Worm (Caenorhabditis elegans): ENCODE data around the gene R03G8.1.
A peak's percentile ranks its signal among the peaks of the same experiment; 100 is the strongest.

R03G8.1 gene

DNA sequence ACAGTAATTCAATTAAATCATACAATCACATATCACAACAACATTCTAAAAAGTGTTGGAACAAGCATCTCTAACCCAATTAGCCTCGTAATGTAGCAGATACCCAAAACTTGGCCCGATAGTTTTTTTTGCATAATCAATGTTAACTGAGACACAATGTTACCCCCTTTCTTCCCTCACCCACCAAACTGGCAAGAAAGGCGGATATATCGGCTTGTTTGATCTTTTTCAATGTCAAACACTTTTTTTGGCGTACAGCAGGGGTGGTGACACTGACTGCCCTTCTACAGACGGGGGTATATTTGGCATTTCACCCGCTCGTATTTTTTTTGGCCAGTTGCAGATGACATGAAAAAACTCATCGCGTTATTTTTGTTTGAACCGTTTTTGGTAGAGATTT lies 25.6 kb downstream of the R03G8.1 start:
- TF ChIP-seq B0310.2 (tag; optimal IDR thresholded peaks at IDR 0.05) (no peak), sea-1 (GFP tag; conservative IDR thresholded peaks at IDR 0.05) (no peak), tbx-37 (GFP tag; conservative IDR thresholded peaks at IDR 0.05) (no peak), aly-1 (tag; optimal IDR thresholded peaks at IDR 0.05) (no peak), ceh-13 (GFP tag; optimal IDR thresholded peaks at IDR 0.05) (no peak)

DNA sequence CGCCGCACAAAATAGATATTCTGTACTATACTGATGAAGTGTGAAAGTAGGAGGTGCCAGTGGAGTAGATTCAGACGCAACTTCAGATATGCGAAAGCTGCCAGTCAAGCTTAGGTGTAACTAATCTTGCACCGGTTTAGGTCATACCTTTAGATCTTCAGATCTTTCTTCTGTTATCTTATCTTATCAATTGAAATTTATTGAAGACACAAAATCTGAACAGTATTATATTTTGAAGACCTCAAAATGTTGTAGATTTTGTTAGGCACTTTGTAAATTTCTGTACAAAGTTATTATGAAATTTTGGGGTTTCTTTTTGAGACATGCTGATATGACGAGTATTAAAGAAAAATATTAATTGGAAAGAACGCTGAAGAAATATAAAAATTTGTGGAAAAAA lies 28.3 kb downstream of the R03G8.1 start:
- TF ChIP-seq scrt-1 (GFP tag; IDR thresholded peaks at IDR 0.05) = no peak
- no peak for TF ChIP-seq ceh-36 (tag; optimal IDR thresholded peaks at IDR 0.05)
- TF ChIP-seq ceh-13 (GFP tag; optimal IDR thresholded peaks at IDR 0.05) = no peak
- no peak for TF ChIP-seq pes-1 (GFP tag; IDR thresholded peaks at IDR 0.05)
- no peak for TF ChIP-seq flt-1 (GFP tag; IDR thresholded peaks at IDR 0.05)
- no peak for TF ChIP-seq sea-1 (GFP tag; conservative IDR thresholded peaks at IDR 0.05)
- no peak for TF ChIP-seq ama-1 (optimal IDR thresholded peaks at IDR 0.05)
- no peak for TF ChIP-seq tbx-37 (GFP tag; conservative IDR thresholded peaks at IDR 0.05)

DNA sequence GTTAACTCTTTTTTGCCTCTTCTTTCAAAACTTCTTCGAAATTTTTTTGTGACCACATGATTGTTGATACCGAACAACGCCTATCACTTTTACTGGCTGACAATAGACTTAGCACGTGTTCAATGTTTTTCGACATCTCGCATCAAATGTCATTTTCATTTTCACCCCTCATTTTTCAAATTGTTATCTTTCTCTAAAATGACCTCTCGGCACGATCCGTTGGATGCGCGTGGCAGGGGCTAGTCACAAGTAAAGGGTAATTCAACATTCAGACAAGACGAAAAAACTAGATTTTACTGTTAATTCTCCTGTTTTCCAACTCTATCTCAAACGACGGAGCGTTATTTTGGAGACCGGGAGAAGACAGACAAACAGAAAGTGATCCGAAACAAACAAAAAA lies 29.1 kb downstream of the R03G8.1 start, which contains the start of gene F17H10.2:
Gene F17H10.2 (plus strand): TSS at position 316 of the 400 bp plus-strand sequence.
- TF ChIP-seq hmbx-1 (tag; optimal IDR thresholded peaks at IDR 0.05) (no peak), sea-1 (GFP tag; conservative IDR thresholded peaks at IDR 0.05) (no peak), aly-1 (tag; optimal IDR thresholded peaks at IDR 0.05) (no peak), ceh-36 (tag; optimal IDR thresholded peaks at IDR 0.05) (no peak), tbx-37 (GFP tag; conservative IDR thresholded peaks at IDR 0.05) (no peak), B0310.2 (tag; optimal IDR thresholded peaks at IDR 0.05) (no peak), tra-4 (tag; optimal IDR thresholded peaks at IDR 0.05) (no peak), tbx-11 (GFP tag; IDR thresholded peaks at IDR 0.05) (no peak), hmg-4 (GFP tag; optimal IDR thresholded peaks at IDR 0.05) (no peak), ceh-13 (GFP tag; optimal IDR thresholded peaks at IDR 0.05) (no peak), pes-1 (GFP tag; IDR thresholded peaks at IDR 0.05) (no peak), flt-1 (GFP tag; IDR thresholded peaks at IDR 0.05) (no peak), F13C5.2 (tag; optimal IDR thresholded peaks at IDR 0.05) (no peak), ama-1 (optimal IDR thresholded peaks at IDR 0.05) (no peak), scrt-1 (GFP tag; IDR thresholded peaks at IDR 0.05) (no peak), ets-7 (tag; optimal IDR thresholded peaks at IDR 0.05) (no peak), hnd-1 (tag; optimal IDR thresholded peaks at IDR 0.05) (no peak)

DNA sequence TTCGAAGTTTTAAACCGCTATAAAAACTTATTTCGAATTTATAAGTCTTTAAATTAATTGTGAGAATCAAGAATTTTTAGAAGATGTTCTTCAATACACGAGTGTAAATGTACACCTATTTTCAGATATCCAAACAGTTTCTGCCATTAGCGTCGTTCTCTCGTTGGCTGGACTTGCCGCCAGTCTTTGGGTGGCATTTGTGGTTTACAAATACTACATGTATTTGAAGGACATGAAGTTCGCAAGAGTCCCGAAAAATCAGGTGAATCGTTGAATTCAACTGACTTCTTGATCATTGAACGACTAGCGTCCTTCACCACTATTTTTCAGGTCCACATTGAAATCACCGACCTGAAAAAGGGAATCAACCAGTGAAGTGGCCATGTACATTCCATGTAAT lies 31.3 kb downstream of the R03G8.1 start:
- TF ChIP-seq hnd-1 (tag; optimal IDR thresholded peaks at IDR 0.05) = no peak
- TF ChIP-seq F13C5.2 (tag; optimal IDR thresholded peaks at IDR 0.05) = no peak
- TF ChIP-seq flt-1 (GFP tag; IDR thresholded peaks at IDR 0.05) = no peak
- no peak for TF ChIP-seq aly-1 (tag; optimal IDR thresholded peaks at IDR 0.05)
- no peak for TF ChIP-seq hmg-4 (GFP tag; optimal IDR thresholded peaks at IDR 0.05)
- no peak for TF ChIP-seq tra-4 (tag; optimal IDR thresholded peaks at IDR 0.05)
- TF ChIP-seq tbx-11 (GFP tag; IDR thresholded peaks at IDR 0.05) = no peak
- TF ChIP-seq ama-1 (optimal IDR thresholded peaks at IDR 0.05) = no peak
- TF ChIP-seq tbx-37 (GFP tag; conservative IDR thresholded peaks at IDR 0.05) = no peak
- no peak for TF ChIP-seq ceh-13 (GFP tag; optimal IDR thresholded peaks at IDR 0.05)

DNA sequence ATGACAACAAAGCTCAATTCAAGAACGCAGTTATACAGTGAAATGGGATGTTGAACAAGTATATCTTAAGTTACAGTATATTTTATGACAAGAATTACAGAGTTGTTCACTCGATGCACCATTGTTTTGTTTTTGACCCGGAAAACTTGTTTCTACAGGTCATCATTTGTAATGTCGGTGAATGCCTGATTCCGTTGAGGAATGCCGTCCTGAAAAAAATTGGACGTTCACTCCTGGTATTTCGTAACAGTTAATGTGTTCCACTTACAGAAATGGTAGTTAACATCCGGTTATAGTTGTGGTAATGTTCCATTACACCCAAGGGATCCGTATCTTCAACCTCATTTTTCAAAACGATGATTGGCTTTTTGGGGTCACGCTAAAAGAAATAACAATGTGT lies 32.0 kb downstream of the R03G8.1 start:
- TF ChIP-seq B0310.2 (tag; optimal IDR thresholded peaks at IDR 0.05) (no peak), tbx-11 (GFP tag; IDR thresholded peaks at IDR 0.05) (no peak), ama-1 (optimal IDR thresholded peaks at IDR 0.05) (no peak), ceh-13 (GFP tag; optimal IDR thresholded peaks at IDR 0.05) (no peak), pes-1 (GFP tag; IDR thresholded peaks at IDR 0.05) (no peak), F13C5.2 (tag; optimal IDR thresholded peaks at IDR 0.05) (no peak), ets-7 (tag; optimal IDR thresholded peaks at IDR 0.05) (no peak), hmg-4 (GFP tag; optimal IDR thresholded peaks at IDR 0.05) (no peak), sea-1 (GFP tag; conservative IDR thresholded peaks at IDR 0.05) (no peak), ceh-36 (tag; optimal IDR thresholded peaks at IDR 0.05) (no peak), tra-4 (tag; optimal IDR thresholded peaks at IDR 0.05) (no peak), scrt-1 (GFP tag; IDR thresholded peaks at IDR 0.05) (no peak), tbx-37 (GFP tag; conservative IDR thresholded peaks at IDR 0.05) (no peak), aly-1 (tag; optimal IDR thresholded peaks at IDR 0.05) (no peak), flt-1 (GFP tag; IDR thresholded peaks at IDR 0.05) (no peak), hnd-1 (tag; optimal IDR thresholded peaks at IDR 0.05) (no peak), hmbx-1 (tag; optimal IDR thresholded peaks at IDR 0.05) (no peak)

DNA sequence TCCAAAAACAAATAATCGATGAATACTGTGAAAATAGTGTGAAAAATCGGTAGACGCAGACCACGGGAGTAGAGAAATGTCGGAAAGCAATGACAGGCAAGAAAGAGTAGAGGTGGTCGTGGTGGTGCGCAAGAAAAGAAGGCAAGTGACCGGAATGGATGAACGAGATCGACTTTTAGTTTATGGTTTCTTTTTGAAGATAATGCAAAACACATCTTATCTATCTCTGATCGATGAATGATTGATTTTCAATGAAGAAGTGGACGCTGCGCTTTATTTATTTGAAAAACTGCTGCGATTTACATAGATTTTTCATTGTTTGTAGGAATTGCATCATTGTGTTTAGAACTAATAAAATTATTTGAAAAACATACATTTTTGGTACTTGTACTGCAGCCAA lies 35.5 kb downstream of the R03G8.1 start:
- TF ChIP-seq hmbx-1 (tag; optimal IDR thresholded peaks at IDR 0.05) (no peak), flt-1 (GFP tag; IDR thresholded peaks at IDR 0.05) (no peak), aly-1 (tag; optimal IDR thresholded peaks at IDR 0.05) (no peak), ceh-13 (GFP tag; optimal IDR thresholded peaks at IDR 0.05) (no peak), pes-1 (GFP tag; IDR thresholded peaks at IDR 0.05) (no peak), F13C5.2 (tag; optimal IDR thresholded peaks at IDR 0.05) (no peak), tbx-37 (GFP tag; conservative IDR thresholded peaks at IDR 0.05) (no peak), sea-1 (GFP tag; conservative IDR thresholded peaks at IDR 0.05) (no peak), hmg-4 (GFP tag; optimal IDR thresholded peaks at IDR 0.05) (no peak), tra-4 (tag; optimal IDR thresholded peaks at IDR 0.05) (no peak), ets-7 (tag; optimal IDR thresholded peaks at IDR 0.05) (no peak)

DNA sequence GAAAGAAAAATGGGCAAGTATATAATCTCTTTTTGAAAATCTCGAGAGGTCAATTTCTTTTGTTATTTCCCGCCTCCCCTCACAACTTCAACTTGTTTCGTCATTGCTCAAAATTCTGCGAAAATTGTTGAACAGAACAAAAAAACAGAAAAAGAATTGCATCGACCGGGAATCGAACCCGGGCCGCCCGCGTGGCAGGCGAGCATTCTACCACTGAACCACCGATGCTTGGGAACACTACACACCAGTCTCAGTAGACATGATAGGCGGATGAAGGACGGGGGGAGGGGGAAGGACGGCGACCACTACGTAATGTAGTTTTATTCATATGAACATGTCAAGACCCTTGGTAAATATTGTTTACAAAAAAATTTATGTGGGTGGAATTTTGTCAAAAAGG lies 36.7 kb downstream of the R03G8.1 start:
- TF ChIP-seq hnd-1 (tag; optimal IDR thresholded peaks at IDR 0.05) = peak; percentile 74
- peak; percentile 96 for TF ChIP-seq aly-1 (tag; optimal IDR thresholded peaks at IDR 0.05)
- TF ChIP-seq pes-1 (GFP tag; IDR thresholded peaks at IDR 0.05) = peak; percentile 98
- TF ChIP-seq flt-1 (GFP tag; IDR thresholded peaks at IDR 0.05) = peak; percentile 99
- TF ChIP-seq sea-1 (GFP tag; conservative IDR thresholded peaks at IDR 0.05) = peak; percentile 98
- TF ChIP-seq ceh-13 (GFP tag; optimal IDR thresholded peaks at IDR 0.05) = peak; percentile 97
- peak; percentile 89 for TF ChIP-seq tra-4 (tag; optimal IDR thresholded peaks at IDR 0.05)
- peak; percentile 93 for TF ChIP-seq F13C5.2 (tag; optimal IDR thresholded peaks at IDR 0.05)
- TF ChIP-seq hmg-4 (GFP tag; optimal IDR thresholded peaks at IDR 0.05) = peak; percentile 99
- peak; percentile 95 for TF ChIP-seq tbx-37 (GFP tag; conservative IDR thresholded peaks at IDR 0.05)
- TF ChIP-seq ceh-36 (tag; optimal IDR thresholded peaks at IDR 0.05) = peak; percentile 96
- peak; percentile 92 for TF ChIP-seq ets-7 (tag; optimal IDR thresholded peaks at IDR 0.05)
- TF ChIP-seq hmbx-1 (tag; optimal IDR thresholded peaks at IDR 0.05) = peak; percentile 86
- TF ChIP-seq B0310.2 (tag; optimal IDR thresholded peaks at IDR 0.05) = peak; percentile 93
- peak; percentile 98 for TF ChIP-seq scrt-1 (GFP tag; IDR thresholded peaks at IDR 0.05)
- TF ChIP-seq ama-1 (optimal IDR thresholded peaks at IDR 0.05) = no peak
- peak; percentile 98 for TF ChIP-seq tbx-11 (GFP tag; IDR thresholded peaks at IDR 0.05)
